Worm (Caenorhabditis elegans) whole organism, early embryonic: ENCODE data around the gene clec-145.

Experiments
- ama-1 ChIP-seq: fragments of 150-350 bp; optimal IDR thresholded peaks from 2 replicates; lab custom pipeline; 2014
- pes-1 ChIP-seq: fragments of 200-800 bp; sonication (Bioruptor generic); IDR thresholded peaks from 2 replicates; pipeline ENCODE4 v1.3.6; 2022; ENCODE audit warnings: missing genetic modification reagents, missing genetic modification characterization, missing compliant biosample characterization

- no peak for TF ChIP-seq ama-1
- TF ChIP-seq pes-1 (GFP tag; lab: Robert Waterston, UW), result no peak
Observed at ce11 chrII:13613096-13613495, 22.7 kb upstream of the clec-145 start, which contains the start of gene gst-15.
